Worm (Caenorhabditis elegans) whole organism, L1 larva: Measurements from ENCODE around the gene T08D10.5.

Experiments
- C34B4.2 ChIP-seq: sonication (generic microtip); optimal IDR thresholded peaks from 2 replicates; lab custom pipeline; 2017; ENCODE audit warnings: mild to moderate bottlenecking, missing genetic modification characterization, missing compliant biosample characterization
- Y116A8C.19 ChIP-seq: sonication (generic microtip); optimal IDR thresholded peaks from 2 replicates; lab custom pipeline; 2016; ENCODE audit warnings: missing compliant biosample characterization, missing genetic modification characterization, borderline replicate concordance
- aha-1 ChIP-seq: fragments of 150-350 bp; optimal IDR thresholded peaks from 2 replicates; lab custom pipeline; 2014; ENCODE audit warnings: missing biosample characterization, missing genetic modification characterization
- blmp-1 ChIP-seq: fragments of 150-350 bp; optimal IDR thresholded peaks from 2 replicates; lab custom pipeline; 2014; ENCODE audit warnings: missing biosample characterization, missing genetic modification characterization
- ceh-63 ChIP-seq: fragments of 200-800 bp; sonication (Bioruptor generic); optimal IDR thresholded peaks from 2 replicates; lab custom pipeline; 2018; ENCODE audit warnings: mild to moderate bottlenecking, missing genetic modification characterization, missing compliant biosample characterization
- ceh-8 ChIP-seq: fragments of 200-800 bp; sonication (Bioruptor generic); optimal IDR thresholded peaks from 2 replicates; lab custom pipeline; 2018; ENCODE audit warnings: mild to moderate bottlenecking, missing genetic modification characterization, moderate library complexity, missing compliant biosample characterization
- ceh-82 ChIP-seq, 3 experiments: fragments of 150-350 bp in 1 of 3; sonication (generic microtip) in 2 of 3; optimal IDR thresholded peaks; 2 replicates each; lab custom pipeline; 2014 to 2017; ENCODE audit warnings: missing biosample characterization in 3 of 3, missing genetic modification characterization in 3 of 3
- ceh-88 ChIP-seq: fragments of 200-800 bp; sonication (Bioruptor generic); IDR thresholded peaks from 2 replicates; pipeline ENCODE4 v1.3.6; 2022; ENCODE audit warnings: missing genetic modification characterization, missing compliant biosample characterization
- ces-1 ChIP-seq: fragments of 150-350 bp; optimal IDR thresholded peaks from 2 replicates; lab custom pipeline; 2014; ENCODE audit warnings: missing biosample characterization, missing genetic modification reagents, missing genetic modification characterization
- dpl-1 ChIP-seq, 3 experiments: fragments of 150-350 bp in 2 of 3; sonication (generic microtip) in 1 of 3; optimal IDR thresholded peaks; 2 replicates each; lab custom pipeline; 2014 to 2017; ENCODE audit warnings: missing biosample characterization in 3 of 3, missing genetic modification characterization in 3 of 3, missing genetic modification reagents in 3 of 3
- efl-1 ChIP-seq, 4 experiments: fragments of 150-350 bp; optimal IDR thresholded peaks in 3 of 4; peaks in 1 of 4; 1 replicate in 1 of 4; 2 replicates in 3 of 4; lab custom pipeline; 2014; ENCODE audit warnings: missing biosample characterization in 2 of 4, missing genetic modification characterization in 2 of 4, missing genetic modification reagents in 2 of 4
- efl-3 ChIP-seq: fragments of 200-800 bp; sonication (Bioruptor generic); optimal IDR thresholded peaks from 2 replicates; lab custom pipeline; 2018; ENCODE audit warnings: mild to moderate bottlenecking, missing genetic modification characterization, missing compliant biosample characterization
- egl-13 ChIP-seq: sonication (generic microtip); optimal IDR thresholded peaks from 2 replicates; lab custom pipeline; 2016; ENCODE audit warnings: missing genotype, missing genetic modification reagents, missing genetic modification characterization, missing compliant biosample characterization
- elt-2 ChIP-seq: sonication (generic microtip); optimal IDR thresholded peaks from 2 replicates; lab custom pipeline; 2016; ENCODE audit warnings: missing genetic modification characterization, mild to moderate bottlenecking, inconsistent platforms, missing compliant biosample characterization, missing genetic modification reagents
- fkh-8 ChIP-seq: sonication (generic microtip); optimal IDR thresholded peaks from 2 replicates; lab custom pipeline; 2016; ENCODE audit warnings: mild to moderate bottlenecking, missing genetic modification characterization, missing compliant biosample characterization
- grh-1 ChIP-seq: fragments of 200-800 bp; sonication (Bioruptor generic); IDR thresholded peaks from 2 replicates; pipeline ENCODE4 v1.3.6; 2022; ENCODE audit warnings: missing genetic modification reagents, missing genetic modification characterization, missing compliant biosample characterization
- hlh-4 ChIP-seq: sonication (generic microtip); optimal IDR thresholded peaks from 2 replicates; lab custom pipeline; 2016; ENCODE audit warnings: mild to moderate bottlenecking, missing genetic modification characterization, missing compliant biosample characterization
- isw-1 ChIP-seq: fragments of 200-800 bp; sonication (Bioruptor generic); IDR thresholded peaks from 2 replicates; pipeline ENCODE4 v1.3.6; 2022; ENCODE audit warnings: missing genetic modification characterization, missing compliant biosample characterization
- lin-13 ChIP-seq: fragments of 150-350 bp; optimal IDR thresholded peaks from 2 replicates; lab custom pipeline; 2014; ENCODE audit warnings: missing biosample characterization, missing genetic modification reagents, missing genetic modification characterization
- lin-14 ChIP-seq: fragments of 200-800 bp; sonication (Bioruptor generic); optimal IDR thresholded peaks from 2 replicates; lab custom pipeline; 2018; ENCODE audit warnings: mild to moderate bottlenecking, missing genetic modification characterization, moderate library complexity, missing compliant biosample characterization
- lin-15B ChIP-seq: fragments of 150-350 bp; sonication (generic microtip); optimal IDR thresholded peaks from 3 replicates; lab custom pipeline; 2014; ENCODE audit warnings: missing biosample characterization, missing genetic modification characterization
- lin-35 ChIP-seq, 2 experiments: fragments of 150-350 bp; optimal IDR thresholded peaks; 2 replicates each; lab custom pipeline; 2014; ENCODE audit warnings: missing biosample characterization in 2 of 2, missing genetic modification characterization in 2 of 2, missing genetic modification reagents in 2 of 2
- lir-3 ChIP-seq: sonication (generic microtip); optimal IDR thresholded peaks from 2 replicates; lab custom pipeline; 2016; ENCODE audit warnings: mild to moderate bottlenecking, missing genetic modification characterization, moderate library complexity, missing compliant biosample characterization; ENCODE audit not compliant: poor library complexity
- lsy-2 ChIP-seq, 2 experiments: fragments of 150-350 bp; optimal IDR thresholded peaks; 2 replicates each; lab custom pipeline; 2014; ENCODE audit warnings: missing biosample characterization in 2 of 2, missing genetic modification characterization in 2 of 2
- mdl-1 ChIP-seq, 2 experiments: fragments of 150-350 bp; optimal IDR thresholded peaks; 2 replicates each; lab custom pipeline; 2014 to 2017; ENCODE audit warnings: missing biosample characterization in 2 of 2, missing genetic modification characterization in 2 of 2, inconsistent platforms in 1 of 2
- mef-2 ChIP-seq: fragments of 150-350 bp; optimal IDR thresholded peaks from 2 replicates; lab custom pipeline; 2014; ENCODE audit warnings: missing biosample characterization, missing genetic modification characterization
- mep-1 ChIP-seq: fragments of 150-350 bp; optimal IDR thresholded peaks from 2 replicates; lab custom pipeline; 2014; ENCODE audit warnings: missing biosample characterization, missing genetic modification characterization
- nhr-11 ChIP-seq: fragments of 150-350 bp; optimal IDR thresholded peaks from 2 replicates; lab custom pipeline; 2014; ENCODE audit warnings: missing biosample characterization, missing genetic modification characterization
- nhr-12 ChIP-seq: sonication (generic microtip); optimal IDR thresholded peaks from 2 replicates; lab custom pipeline; 2017; ENCODE audit warnings: missing biosample characterization, missing genetic modification characterization
- nhr-19 ChIP-seq: fragments of 200-800 bp; sonication (Bioruptor generic); conservative IDR thresholded peaks from 2 replicates; pipeline ENCODE4 v1.3.6; 2022; ENCODE audit warnings: missing genetic modification characterization, missing compliant biosample characterization
- nhr-237 ChIP-seq: fragments of 150-350 bp; optimal IDR thresholded peaks from 2 replicates; lab custom pipeline; 2014; ENCODE audit warnings: missing biosample characterization, missing genetic modification characterization
- nhr-71 ChIP-seq: sonication (generic microtip); optimal IDR thresholded peaks from 2 replicates; lab custom pipeline; 2016; ENCODE audit warnings: mild to moderate bottlenecking, missing genetic modification characterization, moderate library complexity, missing compliant biosample characterization
- nhr-76 ChIP-seq: sonication (generic microtip); optimal IDR thresholded peaks from 2 replicates; lab custom pipeline; 2017; ENCODE audit warnings: missing biosample characterization, missing genetic modification characterization
- nhr-77 ChIP-seq: fragments of 150-350 bp; optimal IDR thresholded peaks from 2 replicates; lab custom pipeline; 2014; ENCODE audit warnings: missing biosample characterization, missing genetic modification characterization
- nhr-84 ChIP-seq: sonication (generic microtip); optimal IDR thresholded peaks from 2 replicates; lab custom pipeline; 2017; ENCODE audit warnings: missing biosample characterization, missing genetic modification characterization
- pag-3 ChIP-seq: sonication (generic microtip); optimal IDR thresholded peaks from 2 replicates; lab custom pipeline; 2017; ENCODE audit warnings: missing genetic modification characterization, mild to moderate bottlenecking, missing compliant biosample characterization, antibody characterized with exemption, borderline replicate concordance; ENCODE audit not compliant: insufficient read depth
- pax-3 ChIP-seq: fragments of 200-800 bp; sonication (Bioruptor generic); optimal IDR thresholded peaks from 2 replicates; lab custom pipeline; 2018; ENCODE audit warnings: mild to moderate bottlenecking, missing genetic modification characterization, moderate library complexity, missing compliant biosample characterization
- pqm-1 ChIP-seq: sonication (generic microtip); optimal IDR thresholded peaks from 3 replicates; lab custom pipeline; 2017; ENCODE audit warnings: missing biosample characterization, missing genetic modification characterization
- snpc-4 ChIP-seq: fragments of 150-350 bp; optimal IDR thresholded peaks from 2 replicates; lab custom pipeline; 2014; ENCODE audit warnings: missing biosample characterization, missing genetic modification characterization
- sptf-1 ChIP-seq: fragments of 150-350 bp; optimal IDR thresholded peaks from 2 replicates; lab custom pipeline; 2014; ENCODE audit warnings: missing biosample characterization, missing genetic modification characterization
- tbx-2 ChIP-seq: sonication (generic microtip); optimal IDR thresholded peaks from 2 replicates; lab custom pipeline; 2016; ENCODE audit warnings: missing genetic modification characterization, missing compliant biosample characterization
- tlp-1 ChIP-seq: fragments of 150-350 bp; optimal IDR thresholded peaks from 2 replicates; lab custom pipeline; 2014; ENCODE audit warnings: missing biosample characterization, missing genetic modification characterization
- unc-30 ChIP-seq: sonication (generic microtip); optimal IDR thresholded peaks from 2 replicates; lab custom pipeline; 2017; ENCODE audit warnings: missing biosample characterization, missing genetic modification characterization
- vab-15 ChIP-seq: sonication (generic microtip); optimal IDR thresholded peaks from 2 replicates; lab custom pipeline; 2017; ENCODE audit warnings: missing genotype, mild to moderate bottlenecking, missing genetic modification characterization, missing compliant biosample characterization
- xbp-1 ChIP-seq: sonication (generic microtip); optimal IDR thresholded peaks from 2 replicates; lab custom pipeline; 2016; ENCODE audit warnings: missing genetic modification characterization, missing compliant biosample characterization
- zag-1 ChIP-seq: fragments of 150-350 bp; optimal IDR thresholded peaks from 2 replicates; lab custom pipeline; 2014; ENCODE audit warnings: missing biosample characterization, missing genetic modification characterization
- zip-4 ChIP-seq: fragments of 200-800 bp; sonication (Bioruptor generic); optimal IDR thresholded peaks from 2 replicates; lab custom pipeline; 2018; ENCODE audit warnings: mild to moderate bottlenecking, missing genetic modification characterization, moderate library complexity, missing compliant biosample characterization

T08D10.5 gene

DNA sequence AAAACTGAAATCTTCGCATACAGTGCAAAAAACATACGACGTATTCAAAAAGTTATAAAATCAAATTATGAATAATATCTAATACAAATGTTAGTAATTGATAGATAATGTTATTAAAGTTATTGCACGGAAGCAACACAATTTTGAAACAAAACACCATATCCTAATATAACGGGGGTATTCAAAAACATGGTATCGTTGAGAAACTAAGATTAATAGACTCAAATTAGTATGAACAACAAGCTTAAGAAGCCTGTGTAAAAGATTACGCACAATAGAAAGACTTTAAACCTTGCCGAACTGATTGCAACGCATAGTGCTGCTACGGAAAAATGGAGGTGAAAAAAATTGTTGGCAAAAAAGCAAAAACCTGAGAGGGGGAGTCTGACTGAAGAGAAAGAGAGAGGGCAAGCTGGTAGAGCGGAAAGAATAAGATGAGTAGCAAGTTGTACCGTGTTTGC, 48.2 kb downstream of the T08D10.5 start, which contains the start of gene sma-5:
sma-5 (minus strand) TSS at position 51 of the 461 bp plus-strand sequence.
- no peak for TF ChIP-seq efl-1 (optimal IDR thresholded peaks at IDR 0.05; lab: Kevin White, UChicago)
- TF ChIP-seq efl-1 (GFP tag; optimal IDR thresholded peaks at IDR 0.05 in 1 of 2; lab: Kevin White, UChicago) = peak in 1 of 2 experiments; percentile 45
- no peak for TF ChIP-seq lin-14 (GFP tag; lab: Kevin White, UChicago)

DNA sequence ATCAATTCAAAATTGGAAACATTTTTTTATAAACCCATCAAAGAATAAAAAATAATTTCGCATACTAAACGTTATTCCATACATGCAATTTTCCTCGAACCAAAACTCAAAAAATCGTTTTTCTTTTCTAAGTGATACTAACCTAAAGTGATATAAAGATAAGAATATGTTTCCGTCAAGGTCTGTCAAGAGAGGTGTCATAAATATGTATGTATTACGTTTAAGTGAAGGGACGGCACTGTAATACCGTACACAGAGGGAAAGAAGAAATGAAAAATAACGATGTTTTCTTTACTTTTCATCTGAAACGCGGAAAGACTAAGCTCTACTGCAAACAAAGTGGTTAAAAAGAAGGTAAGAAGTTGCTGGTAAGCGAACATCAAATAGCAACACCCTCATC, 49.1 kb downstream of the T08D10.5 start:
- TF ChIP-seq vab-15 (tag; lab: Kevin White, UChicago) (no peak), nhr-84 (tag; lab: Kevin White, UChicago) (no peak), Y116A8C.19 (tag; lab: Kevin White, UChicago) (no peak), aha-1 (tag; lab: Kevin White, UChicago) (no peak), pag-3 (tag; lab: Kevin White, UChicago) (no peak), grh-1 (GFP tag; lab: Robert Waterston, UW) (no peak), lin-15B (no peak), snpc-4 (tag; lab: Kevin White, UChicago) (no peak), nhr-19 (0 out of 2 replicates have a peak, but pooled peaks have one; percentile 4)
- TF ChIP-seq, all 84 proteins: peak for 1

DNA sequence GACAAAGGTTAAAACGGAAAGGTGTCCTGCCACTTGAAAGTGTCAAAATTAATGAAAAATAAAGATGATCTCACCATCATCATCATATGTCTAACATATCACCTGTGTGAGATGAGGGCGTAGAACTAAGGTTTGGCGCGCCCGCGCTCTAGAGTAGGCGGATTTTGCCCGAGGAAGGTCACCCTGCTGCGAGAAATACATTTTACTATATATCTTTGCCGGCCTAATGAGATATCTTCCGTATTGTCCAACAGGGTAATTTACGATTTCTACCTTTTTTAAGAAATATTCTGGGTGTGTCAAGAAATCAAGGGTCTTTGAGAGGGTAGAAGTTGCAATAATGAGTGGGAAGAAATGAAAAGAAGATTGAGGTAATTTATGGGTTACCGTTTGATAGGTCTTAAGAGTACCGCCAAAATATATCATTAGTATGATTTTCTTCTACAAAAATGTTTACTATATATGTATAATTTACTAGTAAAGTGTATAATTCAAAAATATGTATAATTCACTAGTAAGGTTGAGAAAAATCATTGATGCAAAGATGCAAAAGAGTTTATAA, 50.6 kb downstream of the T08D10.5 start:
- TF ChIP-seq mdl-1 (tag; optimal IDR thresholded peaks at IDR 0.05; lab: Kevin White, UChicago) = no peak
- TF ChIP-seq ceh-88 (GFP tag; lab: Robert Waterston, UW) = no peak
- no peak for TF ChIP-seq efl-3 (GFP tag; lab: Kevin White, UChicago)
- no peak for TF ChIP-seq pqm-1
- TF ChIP-seq ces-1 (GFP tag; lab: Kevin White, UChicago) = no peak
- peak; percentile 72 for TF ChIP-seq lin-14 (GFP tag; lab: Kevin White, UChicago)
- peak; percentile 60 for TF ChIP-seq nhr-71 (tag; lab: Kevin White, UChicago)
- TF ChIP-seq tbx-2 (tag; lab: Kevin White, UChicago) = no peak
- TF ChIP-seq egl-13 (tag; lab: Kevin White, UChicago) = no peak
- TF ChIP-seq sptf-1 = no peak
- no peak for TF ChIP-seq pag-3 (tag; lab: Kevin White, UChicago)
- no peak for TF ChIP-seq isw-1 (GFP tag; lab: Robert Waterston, UW)
- no peak for TF ChIP-seq ceh-8 (GFP tag; lab: Kevin White, UChicago)
- peak; percentile 16 for TF ChIP-seq blmp-1 (tag; lab: Kevin White, UChicago)
- no peak for TF ChIP-seq nhr-12 (tag; lab: Kevin White, UChicago)
- TF ChIP-seq ceh-63 = no peak
- TF ChIP-seq pax-3 (tag; lab: Kevin White, UChicago) = no peak
- TF ChIP-seq mef-2 = no peak
- TF ChIP-seq nhr-77 (tag; lab: Kevin White, UChicago) = no peak
- TF ChIP-seq mep-1 (tag; lab: Kevin White, UChicago) = peak; percentile 9
- TF ChIP-seq nhr-84 (tag; lab: Kevin White, UChicago) = no peak
- no peak for TF ChIP-seq fkh-8 (tag; lab: Kevin White, UChicago)
- TF ChIP-seq unc-30 = no peak
- TF ChIP-seq lsy-2 (tag; optimal IDR thresholded peaks at IDR 0.05; lab: Kevin White, UChicago) = no peak
- TF ChIP-seq snpc-4 (tag; lab: Kevin White, UChicago) = no peak
- TF ChIP-seq C34B4.2 (tag; lab: Kevin White, UChicago) = no peak
- TF ChIP-seq nhr-11 (tag; lab: Kevin White, UChicago) = no peak
- TF ChIP-seq lin-35 (GFP tag; optimal IDR thresholded peaks at IDR 0.05; lab: Kevin White, UChicago) = no peak
- TF ChIP-seq lin-13 (GFP tag; lab: Kevin White, UChicago) = no peak
- no peak for TF ChIP-seq dpl-1 (GFP tag; optimal IDR thresholded peaks at IDR 0.05; lab: Kevin White, UChicago)
- TF ChIP-seq zip-4 = no peak
- no peak for TF ChIP-seq hlh-4 (tag; lab: Kevin White, UChicago)
- no peak for TF ChIP-seq tlp-1 (tag; lab: Kevin White, UChicago)
- TF ChIP-seq elt-2 (tag; lab: Kevin White, UChicago) = no peak
- TF ChIP-seq nhr-237 = no peak
- TF ChIP-seq nhr-76 (tag; lab: Kevin White, UChicago) = no peak
- no peak for TF ChIP-seq xbp-1 (tag; lab: Kevin White, UChicago)
- TF ChIP-seq lir-3 = no peak
- no peak for TF ChIP-seq ceh-82 (tag; optimal IDR thresholded peaks at IDR 0.05; lab: Kevin White, UChicago)
- TF ChIP-seq zag-1 (tag; lab: Kevin White, UChicago) = no peak
- TF ChIP-seq grh-1 (GFP tag; lab: Robert Waterston, UW) = no peak; the same call in 1 of the 2 replicates
